Fruit fly (Drosophila melanogaster) whole organism, larva: ENCODE results near the gene scro.

Experiments
- noc ChIP-seq: fragments of 200-800 bp; sonication (Bioruptor generic); optimal IDR thresholded peaks from 3 replicates; lab custom pipeline; 2019; ENCODE audit warnings: missing biosample characterization, mild to moderate bottlenecking, missing genetic modification characterization, moderate library complexity

scro gene

dm6 chr3L:24723734-24724336 lies at the start of gene scro:
scro (plus strand) TSS chr3L:24724162.
- TF ChIP-seq noc (tag; lab: Kevin White, UChicago): no peak

- no peak for TF ChIP-seq noc (tag; lab: Kevin White, UChicago)
Measured at dm6 chr3L:24722173-24722572, 1.8 kb upstream of the scro start.
